Worm (Caenorhabditis elegans): ENCODE measurements around the gene dnc-1.

ce11 chrIV:10889820-10890462 lies 43.1 kb downstream of the dnc-1 start, which contains the start of gene F13E9.15:
- TF ChIP-seq lin-13 (GFP tag; optimal IDR thresholded peaks at IDR 0.05) (no peak), egl-27 (tag; optimal IDR thresholded peaks at IDR 0.05) (no peak), lin-39 (tag; optimal IDR thresholded peaks at IDR 0.05) (no peak), sup-37 (GFP tag; optimal IDR thresholded peaks at IDR 0.05) (no peak), nhr-28 (tag; optimal IDR thresholded peaks at IDR 0.05) (no peak), nhr-90 (tag; optimal IDR thresholded peaks at IDR 0.05; ENCODE audit: poor library complexity) (no peak), nhr-237 (tag; optimal IDR thresholded peaks at IDR 0.05) (no peak), zag-1 (tag; optimal IDR thresholded peaks at IDR 0.05) (no peak), mef-2 (tag; optimal IDR thresholded peaks at IDR 0.05) (no peak), skn-1 (tag; optimal IDR thresholded peaks at IDR 0.05) (no peak), nhr-85 (tag) (no peak), nhr-12 (tag; optimal IDR thresholded peaks at IDR 0.05) (no peak), xbp-1 (tag; optimal IDR thresholded peaks at IDR 0.05) (no peak), pqm-1 (tag; optimal IDR thresholded peaks at IDR 0.05) (no peak)

Measured in whole organism, L1 larva.